Worm (Caenorhabditis elegans) whole organism, midembryonic: ENCODE data around the gene ZK154.6.

ENCODE experiments used
- T22C8.4 ChIP-seq: fragments of 200-800 bp; sonication (Bioruptor generic); IDR thresholded peaks from 2 replicates; pipeline ENCODE4 v1.3.6; 2022; ENCODE audit warnings: missing genetic modification characterization, missing compliant biosample characterization
- cog-1 ChIP-seq: sonication (generic microtip); optimal IDR thresholded peaks from 2 replicates; lab custom pipeline; 2016; ENCODE audit warnings: missing genetic modification characterization, missing compliant biosample characterization
- flt-1 ChIP-seq: fragments of 200-800 bp; sonication (Bioruptor generic); IDR thresholded peaks from 2 replicates; pipeline ENCODE4 v1.3.6; 2022; ENCODE audit warnings: missing genetic modification characterization, missing compliant biosample characterization
- klf-2 ChIP-seq: fragments of 200-800 bp; sonication (Bioruptor generic); conservative IDR thresholded peaks from 2 replicates; pipeline ENCODE4 v1.3.6; 2022; ENCODE audit warnings: missing genetic modification reagents, missing genetic modification characterization, missing compliant biosample characterization
- med-1 ChIP-seq: sonication (generic microtip); optimal IDR thresholded peaks from 2 replicates; lab custom pipeline; 2017; ENCODE audit warnings: missing genetic modification characterization, mild to moderate bottlenecking, missing compliant biosample characterization, antibody characterized with exemption, missing genetic modification reagents; ENCODE audit not compliant: insufficient read depth
- ref-1 ChIP-seq: fragments of 200-800 bp; sonication (Bioruptor generic); conservative IDR thresholded peaks from 2 replicates; pipeline ENCODE4 v1.3.6; 2022; ENCODE audit warnings: missing genetic modification reagents, missing genetic modification characterization, missing compliant biosample characterization
- tab-1 ChIP-seq: fragments of 200-800 bp; sonication (Bioruptor generic); IDR thresholded peaks from 2 replicates; pipeline ENCODE4 v1.3.6; 2022; ENCODE audit warnings: missing genetic modification characterization, missing compliant biosample characterization
- ztf-23 ChIP-seq: fragments of 200-800 bp; sonication (Bioruptor generic); IDR thresholded peaks from 2 replicates; pipeline ENCODE4 v1.3.6; 2022; ENCODE audit warnings: missing genetic modification reagents, missing genetic modification characterization, missing compliant biosample characterization
- ztf-29 ChIP-seq: fragments of 200-800 bp; sonication (Bioruptor generic); IDR thresholded peaks from 2 replicates; pipeline ENCODE4 v1.3.6; 2022; ENCODE audit warnings: missing genetic modification reagents, missing genetic modification characterization, missing compliant biosample characterization

ZK154.6 gene

DNA sequence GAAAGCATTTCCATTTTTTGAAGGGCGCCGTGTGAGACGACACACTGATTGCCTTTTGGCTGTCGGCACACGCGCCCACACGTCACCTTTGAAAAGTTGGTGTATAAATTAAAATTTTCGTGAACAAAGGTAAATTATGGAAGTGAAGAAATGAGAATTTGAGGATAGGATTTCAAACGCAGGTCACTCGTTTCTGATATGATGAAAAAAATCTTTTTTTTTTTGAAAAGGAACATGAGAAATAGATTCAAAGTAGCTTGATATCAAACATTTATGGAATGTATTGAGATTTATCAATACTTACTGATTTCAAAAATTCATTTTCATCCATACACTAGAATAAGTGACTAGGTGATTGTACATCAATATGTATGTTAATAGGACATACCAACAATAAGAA lies 24.2 kb upstream of the ZK154.6 start:
- TF ChIP-seq klf-2 (GFP tag; lab: Robert Waterston, UW): no peak
- no peak for TF ChIP-seq med-1 (GFP tag; lab: Kevin White, UChicago)
- TF ChIP-seq T22C8.4 (GFP tag; lab: Robert Waterston, UW): no peak
- no peak for TF ChIP-seq flt-1
- no peak for TF ChIP-seq cog-1 (tag; lab: Kevin White, UChicago)
- TF ChIP-seq ztf-23 (GFP tag; lab: Robert Waterston, UW): no peak
- no peak for TF ChIP-seq ztf-29
- TF ChIP-seq ref-1: no peak
- no peak for TF ChIP-seq tab-1 (GFP tag; lab: Robert Waterston, UW)

ce11 chrX:7816434-7816974 lies 23.1 kb upstream of the ZK154.6 start, which contains the start of the genes sek-1 and R03G5.6:
Gene sek-1 (plus strand): TSS chrX:7816734.
Gene R03G5.6 (minus strand): TSS chrX:7816924.
- no peak for TF ChIP-seq klf-2 (GFP tag; lab: Robert Waterston, UW)
- no peak for TF ChIP-seq ztf-23 (GFP tag; lab: Robert Waterston, UW)
- TF ChIP-seq flt-1: no peak

DNA sequence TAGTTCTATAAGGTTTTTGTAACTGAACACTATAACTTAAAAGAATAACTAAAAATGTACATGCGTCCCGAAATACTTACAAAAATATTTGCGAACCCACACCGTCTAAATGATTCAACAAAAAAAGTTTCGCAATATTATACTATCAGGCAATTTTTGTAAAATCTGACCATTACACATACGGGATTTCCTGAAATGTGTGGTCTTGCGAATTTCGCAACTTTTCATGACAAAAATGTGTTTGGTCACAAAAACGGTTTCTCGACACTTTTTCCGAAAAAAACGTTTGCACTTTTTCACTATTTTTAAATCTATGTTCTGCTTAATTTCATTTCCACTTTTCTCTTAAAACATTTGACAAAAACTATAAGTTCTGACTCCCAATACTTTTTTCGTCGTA lies 21.9 kb upstream of the ZK154.6 start:
- TF ChIP-seq tab-1 (GFP tag; lab: Robert Waterston, UW) (no peak), ztf-23 (GFP tag; lab: Robert Waterston, UW) (no peak), T22C8.4 (GFP tag; lab: Robert Waterston, UW) (no peak), klf-2 (GFP tag; lab: Robert Waterston, UW) (no peak), ref-1 (no peak), flt-1 (no peak), ztf-29 (no peak), cog-1 (tag; lab: Kevin White, UChicago) (no peak), med-1 (GFP tag; lab: Kevin White, UChicago) (no peak)

ce11 chrX:7814747-7815146 lies 21.4 kb upstream of the ZK154.6 start:
- TF ChIP-seq flt-1: no peak
- no peak for TF ChIP-seq ref-1
- TF ChIP-seq ztf-29: no peak
- TF ChIP-seq ztf-23 (GFP tag; lab: Robert Waterston, UW): no peak
- no peak for TF ChIP-seq med-1 (GFP tag; lab: Kevin White, UChicago)
- no peak for TF ChIP-seq T22C8.4 (GFP tag; lab: Robert Waterston, UW)
- no peak for TF ChIP-seq cog-1 (tag; lab: Kevin White, UChicago)
- no peak for TF ChIP-seq tab-1 (GFP tag; lab: Robert Waterston, UW)
- no peak for TF ChIP-seq klf-2 (GFP tag; lab: Robert Waterston, UW)

DNA sequence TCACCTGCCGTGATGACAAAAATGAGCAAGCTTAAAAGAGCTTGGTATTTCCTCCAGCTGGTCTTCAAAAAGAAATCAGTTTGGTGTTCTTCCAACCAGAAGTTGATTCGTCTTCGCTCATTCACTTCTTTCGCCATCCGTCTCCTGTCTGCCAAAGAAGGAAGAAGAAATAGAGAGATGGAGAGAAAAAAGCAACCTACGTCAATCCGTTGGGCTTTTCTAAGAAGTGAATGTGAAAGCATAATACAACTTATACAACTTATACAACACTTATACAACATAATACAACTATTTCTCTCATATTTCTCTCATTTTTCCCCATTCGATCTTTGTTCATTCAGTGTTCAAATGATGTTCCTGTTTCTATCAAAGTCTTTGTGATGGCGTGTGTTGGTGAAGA lies 17.6 kb upstream of the ZK154.6 start:
- TF ChIP-seq tab-1 (GFP tag; lab: Robert Waterston, UW): no peak

- TF ChIP-seq cog-1 (tag; lab: Kevin White, UChicago) (peak; percentile 75), ztf-29 (no peak), med-1 (GFP tag; lab: Kevin White, UChicago) (no peak), ref-1 (no peak), klf-2 (GFP tag; lab: Robert Waterston, UW) (no peak), flt-1 (peak; percentile 70; the same call in 1 of the 2 replicates), ztf-23 (GFP tag; lab: Robert Waterston, UW) (peak; percentile 74), T22C8.4 (GFP tag; lab: Robert Waterston, UW) (no peak), tab-1 (GFP tag; lab: Robert Waterston, UW) (no peak)
Observed at ce11 chrX:7809352-7810196, 16.2 kb upstream of the ZK154.6 start.

ce11 chrX:7808388-7808787 lies 15.0 kb upstream of the ZK154.6 start:
- no peak for TF ChIP-seq ztf-29
- TF ChIP-seq flt-1: no peak
- no peak for TF ChIP-seq tab-1 (GFP tag; lab: Robert Waterston, UW)
- no peak for TF ChIP-seq cog-1 (tag; lab: Kevin White, UChicago)
- TF ChIP-seq ztf-23 (GFP tag; lab: Robert Waterston, UW): no peak
- TF ChIP-seq T22C8.4 (GFP tag; lab: Robert Waterston, UW): no peak
- TF ChIP-seq ref-1: no peak
- TF ChIP-seq klf-2 (GFP tag; lab: Robert Waterston, UW): no peak
- no peak for TF ChIP-seq med-1 (GFP tag; lab: Kevin White, UChicago)

- no peak for TF ChIP-seq klf-2 (GFP tag; lab: Robert Waterston, UW)
- no peak for TF ChIP-seq T22C8.4 (GFP tag; lab: Robert Waterston, UW)
- no peak for TF ChIP-seq cog-1 (tag; lab: Kevin White, UChicago)
- TF ChIP-seq tab-1 (GFP tag; lab: Robert Waterston, UW): no peak
- TF ChIP-seq ztf-29: no peak
- no peak for TF ChIP-seq ztf-23 (GFP tag; lab: Robert Waterston, UW)
- no peak for TF ChIP-seq med-1 (GFP tag; lab: Kevin White, UChicago)
Observed at ce11 chrX:7800370-7800769, 7.0 kb upstream of the ZK154.6 start.

DNA sequence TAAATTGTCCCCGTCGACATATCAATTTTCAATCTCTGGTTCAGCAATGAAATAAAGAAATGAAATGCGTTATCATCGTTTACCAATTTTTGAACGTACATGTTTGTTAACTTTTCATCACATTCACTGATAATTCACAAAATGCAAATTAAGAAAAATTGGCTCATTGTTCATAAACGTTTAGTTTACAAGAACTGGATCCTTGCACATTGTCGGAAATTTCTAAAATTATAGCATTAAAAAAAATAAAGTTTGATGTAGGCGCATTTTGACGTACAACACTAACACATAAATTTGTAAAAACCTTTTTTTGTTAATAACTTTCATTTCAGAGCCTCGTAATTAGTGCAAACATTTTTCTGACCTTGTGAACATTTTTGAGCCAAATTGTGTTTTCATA lies 6.3 kb upstream of the ZK154.6 start, which contains the start of gene gpx-7:
gpx-7 (minus strand) TSS at position 101 of the 400 bp plus-strand sequence.
- TF ChIP-seq cog-1 (tag; lab: Kevin White, UChicago): no peak
- TF ChIP-seq klf-2 (GFP tag; lab: Robert Waterston, UW): no peak
- no peak for TF ChIP-seq ref-1
- no peak for TF ChIP-seq flt-1
- TF ChIP-seq med-1 (GFP tag; lab: Kevin White, UChicago): no peak
- TF ChIP-seq ztf-29: no peak
- TF ChIP-seq T22C8.4 (GFP tag; lab: Robert Waterston, UW): no peak
- no peak for TF ChIP-seq ztf-23 (GFP tag; lab: Robert Waterston, UW)
- TF ChIP-seq tab-1 (GFP tag; lab: Robert Waterston, UW): no peak
